Fruit fly (Drosophila melanogaster) whole organism, embryonic: ENCODE measurements around the gene mon2.
A peak's percentile ranks its signal among the peaks of the same experiment; 100 is the strongest.

ENCODE experiments used
- Antp ChIP-seq: fragments of 200-800 bp; sonication (Bioruptor generic); optimal IDR thresholded peaks from 3 replicates; lab custom pipeline; 2016; ENCODE audit warnings: missing biosample characterization, missing genetic modification characterization
- Atf6 ChIP-seq: fragments of 200-800 bp; sonication (Bioruptor generic); IDR thresholded peaks from 2 replicates; pipeline ENCODE4 v1.3.6; 2022; ENCODE audit warnings: missing biosample characterization, missing genetic modification characterization
- CG11093 ChIP-seq: fragments of 200-800 bp; sonication (Bioruptor generic); IDR thresholded peaks from 3 replicates; pipeline ENCODE4 v1.3.6; 2022; ENCODE audit warnings: missing biosample characterization, missing genetic modification characterization
- CG11456 ChIP-seq: fragments of 200-800 bp; sonication (Bioruptor generic); IDR thresholded peaks from 3 replicates; pipeline ENCODE4 v1.3.6; 2022; ENCODE audit warnings: missing biosample characterization, missing genetic modification characterization
- CG16863 ChIP-seq: fragments of 200-800 bp; sonication (Bioruptor generic); optimal IDR thresholded peaks from 3 replicates; lab custom pipeline; 2016; ENCODE audit warnings: missing biosample characterization, missing genetic modification characterization
- CG2678 ChIP-seq: fragments of 200-800 bp; sonication (Bioruptor generic); optimal IDR thresholded peaks from 3 replicates; lab custom pipeline; 2019; ENCODE audit warnings: missing biosample characterization, mild to moderate bottlenecking, missing genetic modification characterization, moderate library complexity
- CG32532 ChIP-seq: fragments of 200-800 bp; sonication (Bioruptor generic); IDR thresholded peaks from 2 replicates; pipeline ENCODE4 v1.3.6; 2022; ENCODE audit warnings: missing biosample characterization, missing genetic modification characterization
- CG33213 ChIP-seq: fragments of 200-800 bp; sonication (Bioruptor generic); optimal IDR thresholded peaks from 3 replicates; lab custom pipeline; 2016; ENCODE audit warnings: missing biosample characterization, missing genetic modification characterization
- CG42726 ChIP-seq: fragments of 200-800 bp; sonication (Bioruptor generic); IDR thresholded peaks from 2 replicates; pipeline ENCODE4 v1.3.6; 2022; ENCODE audit warnings: missing biosample characterization, missing genetic modification characterization; ENCODE audit not compliant: partially characterized antibody
- CG4328 ChIP-seq: fragments of 200-800 bp; sonication (Bioruptor generic); optimal IDR thresholded peaks from 3 replicates; lab custom pipeline; 2017; ENCODE audit warnings: missing biosample characterization, missing genetic modification reagents, missing genetic modification characterization
- CG5953 ChIP-seq: fragments of 200-800 bp; sonication (Bioruptor generic); IDR thresholded peaks from 2 replicates; pipeline ENCODE4 v1.3.6; 2022; ENCODE audit warnings: missing biosample characterization, missing genetic modification characterization
- CG6791 ChIP-seq: fragments of 200-800 bp; sonication (Bioruptor generic); IDR thresholded peaks from 3 replicates; pipeline ENCODE4 v1.3.6; 2022; ENCODE audit warnings: missing biosample characterization, missing genetic modification characterization; ENCODE audit not compliant: partially characterized antibody
- CG7839 ChIP-seq: fragments of 200-800 bp; sonication (Bioruptor generic); optimal IDR thresholded peaks from 3 replicates; lab custom pipeline; 2018; ENCODE audit warnings: missing biosample characterization, mild to moderate bottlenecking, missing genetic modification characterization, moderate library complexity
- CG7987 ChIP-seq: fragments of 200-800 bp; sonication (Bioruptor generic); optimal IDR thresholded peaks from 2 replicates; lab custom pipeline; 2018; ENCODE audit warnings: missing biosample characterization, mild to moderate bottlenecking, missing genetic modification characterization, moderate library complexity
- CG8290 ChIP-seq, 3 experiments: fragments of 200-800 bp; sonication (Bioruptor generic); optimal IDR thresholded peaks; 2 replicates each; lab custom pipeline; 2016 to 2019; ENCODE audit warnings: missing biosample characterization in 3 of 3, missing genetic modification characterization in 3 of 3, mild to moderate bottlenecking in 2 of 3, moderate library complexity in 1 of 3
- CG8388 ChIP-seq: fragments of 200-800 bp; sonication (Bioruptor generic); optimal IDR thresholded peaks from 2 replicates; lab custom pipeline; 2019; ENCODE audit warnings: missing biosample characterization, mild to moderate bottlenecking, missing genetic modification characterization, moderate library complexity
- CG9609 ChIP-seq: fragments of 200-800 bp; sonication (Bioruptor generic); optimal IDR thresholded peaks from 3 replicates; lab custom pipeline; 2016; ENCODE audit warnings: missing biosample characterization, missing genetic modification characterization
- CG9797 ChIP-seq: fragments of 200-800 bp; sonication (Bioruptor generic); optimal IDR thresholded peaks from 3 replicates; lab custom pipeline; 2018; ENCODE audit warnings: missing biosample characterization, mild to moderate bottlenecking, missing genetic modification characterization
- CG9817 ChIP-seq: fragments of 200-800 bp; sonication (Bioruptor generic); optimal IDR thresholded peaks from 2 replicates; lab custom pipeline; 2018; ENCODE audit warnings: missing biosample characterization, mild to moderate bottlenecking, missing genetic modification characterization, moderate library complexity
- CHES-1-like ChIP-seq: fragments of 200-800 bp; sonication (Bioruptor generic); optimal IDR thresholded peaks from 2 replicates; lab custom pipeline; 2016; ENCODE audit warnings: missing biosample characterization, missing genetic modification characterization
- CkIIα-i1 ChIP-seq: fragments of 200-800 bp; sonication (Bioruptor generic); IDR thresholded peaks from 2 replicates; pipeline ENCODE4 v1.3.6; 2022; ENCODE audit warnings: missing biosample characterization, missing genetic modification characterization
- E2f2 ChIP-seq: fragments of 200-800 bp; sonication (Bioruptor generic); IDR thresholded peaks from 2 replicates; pipeline ENCODE4 v1.3.6; 2022; ENCODE audit warnings: missing biosample characterization, missing genetic modification characterization
- Hr39 ChIP-seq: fragments of >200 bp; optimal IDR thresholded peaks from 2 replicates; lab custom pipeline; 2017
- Kr ChIP-seq: fragments of 200-800 bp; sonication (Bioruptor generic); optimal IDR thresholded peaks from 2 replicates; lab custom pipeline; 2017; ENCODE audit warnings: missing biosample characterization, mild to moderate bottlenecking, missing genetic modification characterization
- Lhr ChIP-seq: fragments of 200-800 bp; sonication (Bioruptor generic); optimal IDR thresholded peaks from 3 replicates; lab custom pipeline; 2017; ENCODE audit warnings: mild to moderate bottlenecking, missing biosample characterization, missing genetic modification reagents, missing genetic modification characterization
- Pdp1 ChIP-seq, 2 experiments: fragments of 200-800 bp; sonication (Bioruptor generic); optimal IDR thresholded peaks; 3 replicates each; lab custom pipeline; 2016; ENCODE audit warnings: missing biosample characterization in 2 of 2, missing genetic modification characterization in 2 of 2, mild to moderate bottlenecking in 1 of 2, moderate library complexity in 1 of 2
- Ptx1 ChIP-seq: fragments of 200-800 bp; sonication (Bioruptor generic); IDR thresholded peaks from 2 replicates; pipeline ENCODE4 v1.3.6; 2022; ENCODE audit warnings: missing biosample characterization, missing genetic modification characterization
- Rfx ChIP-seq: fragments of 200-800 bp; sonication (Bioruptor generic); IDR thresholded peaks from 2 replicates; pipeline ENCODE4 v1.3.6; 2022; ENCODE audit warnings: missing biosample characterization, missing genetic modification characterization
- Scr ChIP-seq: fragments of 200-800 bp; sonication (Bioruptor generic); IDR thresholded peaks from 2 replicates; pipeline ENCODE4 v1.3.6; 2022; ENCODE audit warnings: missing biosample characterization, missing genetic modification characterization; ENCODE audit not compliant: partially characterized antibody
- Side ChIP-seq: fragments of 200-800 bp; sonication (Bioruptor generic); optimal IDR thresholded peaks from 2 replicates; lab custom pipeline; 2016; ENCODE audit warnings: missing biosample characterization, missing genetic modification characterization
- Taf1 ChIP-seq: fragments of 200-800 bp; sonication (Bioruptor generic); IDR thresholded peaks from 2 replicates; pipeline ENCODE4 v1.3.6; 2022; ENCODE audit warnings: missing biosample characterization, missing genetic modification characterization
- Trl ChIP-seq, 3 experiments: fragments of >200 bp in 2 of 3; fragments of 200-800 bp in 1 of 3; sonication (Bioruptor generic) in 1 of 3; optimal IDR thresholded peaks; 2 replicates in 1 of 3; 3 replicates in 2 of 3; lab custom pipeline; 2016 to 2017; ENCODE audit warnings: missing biosample characterization in 1 of 3, missing genetic modification characterization in 1 of 3
- ato ChIP-seq: fragments of 200-800 bp; sonication (Bioruptor generic); IDR thresholded peaks from 2 replicates; pipeline ENCODE4 v1.3.6; 2022; ENCODE audit warnings: missing biosample characterization, missing genetic modification characterization; ENCODE audit not compliant: partially characterized antibody
- ci ChIP-seq: fragments of 200-800 bp; sonication (Bioruptor generic); IDR thresholded peaks from 3 replicates; pipeline ENCODE4 v1.3.6; 2022; ENCODE audit warnings: missing biosample characterization, missing genetic modification characterization
- danr ChIP-seq: fragments of 200-800 bp; sonication (Bioruptor generic); IDR thresholded peaks from 2 replicates; pipeline ENCODE4 v1.3.6; 2022; ENCODE audit warnings: missing biosample characterization, missing genetic modification characterization
- dm ChIP-seq: fragments of 200-800 bp; sonication (Bioruptor generic); optimal IDR thresholded peaks from 3 replicates; lab custom pipeline; 2016; ENCODE audit warnings: missing biosample characterization, missing genetic modification characterization
- dpn ChIP-seq, 2 experiments: fragments of 200-800 bp; sonication (Bioruptor generic); optimal IDR thresholded peaks; 3 replicates each; lab custom pipeline; 2016; ENCODE audit warnings: missing biosample characterization in 2 of 2, missing genetic modification characterization in 2 of 2
- dysf ChIP-seq: fragments of 200-800 bp; sonication (Bioruptor generic); IDR thresholded peaks from 3 replicates; pipeline ENCODE4 v1.3.6; 2022; ENCODE audit warnings: missing biosample characterization, missing genetic modification characterization
- nau ChIP-seq: fragments of 200-800 bp; sonication (Bioruptor generic); optimal IDR thresholded peaks from 3 replicates; lab custom pipeline; 2017; ENCODE audit warnings: missing biosample characterization, mild to moderate bottlenecking, missing genetic modification characterization, missing genetic modification reagents
- oc ChIP-seq: fragments of 200-800 bp; sonication (Bioruptor generic); optimal IDR thresholded peaks from 2 replicates; lab custom pipeline; 2018; ENCODE audit warnings: missing biosample characterization, mild to moderate bottlenecking, missing genetic modification characterization, moderate library complexity
- rib ChIP-seq: fragments of 200-800 bp; sonication (Bioruptor generic); IDR thresholded peaks from 2 replicates; pipeline ENCODE4 v1.3.6; 2022; ENCODE audit warnings: missing biosample characterization, missing genetic modification characterization
- schlank ChIP-seq: fragments of 200-800 bp; sonication (Bioruptor generic); optimal IDR thresholded peaks from 2 replicates; lab custom pipeline; 2018; ENCODE audit warnings: missing biosample characterization, mild to moderate bottlenecking, missing genetic modification characterization
- sens ChIP-seq: fragments of 200-800 bp; sonication (Bioruptor generic); peaks from one replicate; lab custom pipeline; 2016; ENCODE audit warnings: missing biosample characterization, missing genetic modification characterization
- shn ChIP-seq: fragments of 200-800 bp; sonication (Bioruptor generic); optimal IDR thresholded peaks from 3 replicates; lab custom pipeline; 2016; ENCODE audit warnings: missing biosample characterization, missing genetic modification characterization
- sr ChIP-seq: fragments of 200-800 bp; sonication (Bioruptor generic); IDR thresholded peaks from 3 replicates; pipeline ENCODE4 v1.3.6; 2022; ENCODE audit warnings: missing biosample characterization, missing genetic modification characterization
- stwl ChIP-seq: fragments of 200-800 bp; sonication (Bioruptor generic); optimal IDR thresholded peaks from 3 replicates; lab custom pipeline; 2018; ENCODE audit warnings: missing biosample characterization, mild to moderate bottlenecking, missing genetic modification characterization, moderate library complexity
- tin ChIP-seq: fragments of 200-800 bp; sonication (Bioruptor generic); optimal IDR thresholded peaks from 3 replicates; lab custom pipeline; 2016; ENCODE audit warnings: missing biosample characterization, missing genetic modification characterization
- vvl ChIP-seq: fragments of 200-800 bp; sonication (Bioruptor generic); IDR thresholded peaks from 2 replicates; pipeline ENCODE4 v1.3.6; 2022; ENCODE audit warnings: missing biosample characterization, missing genetic modification characterization
- z ChIP-seq: fragments of 200-800 bp; sonication (Bioruptor generic); IDR thresholded peaks from 3 replicates; pipeline ENCODE4 v1.3.6; 2022; ENCODE audit warnings: missing biosample characterization, missing genetic modification characterization

Gene mon2

dm6 chr2L:8099615-8100375, 24.0 kb downstream of the mon2 start (continued):
- TF ChIP-seq sr (GFP tag; lab: Robert Waterston, UW) (peak; percentile 87), CkIIα-i1 (no peak), Hr39 (lab: Kevin White, UChicago) (peak; percentile 42), dysf (GFP tag; lab: Robert Waterston, UW) (no peak), Ptx1 (GFP tag; lab: Robert Waterston, UW) (peak; percentile 32; the same call in 1 of the 2 replicates), Rfx (GFP tag; lab: Robert Waterston, UW) (0 out of 2 replicates have a peak, but pooled peaks have one; percentile 11), CG11093 (GFP tag; lab: Robert Waterston, UW) (no peak), Kr (peak; percentile 20), CG16863 (GFP tag; lab: Kevin White, UChicago) (no peak), Lhr (GFP tag; lab: Kevin White, UChicago) (no peak), CG9797 (GFP tag; lab: Kevin White, UChicago) (no peak), CG33213 (GFP tag; lab: Kevin White, UChicago) (no peak), schlank (tag; lab: Kevin White, UChicago) (no peak), CG2678 (tag; lab: Kevin White, UChicago) (no peak), CG7839 (tag; lab: Kevin White, UChicago) (no peak), Side (GFP tag; lab: Kevin White, UChicago) (no peak), CG11456 (GFP tag; lab: Robert Waterston, UW) (0 out of 3 replicates have a peak, but pooled peaks have one; percentile 70), ato (GFP tag; lab: Robert Waterston, UW) (no peak), sens (GFP tag; lab: Kevin White, UChicago) (peak; percentile 79), nau (peak; percentile 64), shn (GFP tag; lab: Kevin White, UChicago) (no peak), z (no peak), vvl (GFP tag; lab: Robert Waterston, UW) (no peak), CG9817 (tag; lab: Kevin White, UChicago) (no peak), CG4328 (GFP tag; lab: Kevin White, UChicago) (no peak), E2f2 (GFP tag; lab: Robert Waterston, UW) (no peak), Pdp1 (GFP tag; optimal IDR thresholded peaks at IDR 0.05; lab: Kevin White, UChicago) (peak in 1 of 2 experiments; percentile 53), stwl (tag; lab: Kevin White, UChicago) (peak; percentile 16), Trl (optimal IDR thresholded peaks at IDR 0.05; lab: Kevin White, UChicago) (peak in 1 of 2 experiments; percentile 26), Trl (GFP tag; optimal IDR thresholded peaks at IDR 0.05; lab: Kevin White, UChicago) (no peak), CG5953 (GFP tag; lab: Robert Waterston, UW) (no peak), dpn (GFP tag; optimal IDR thresholded peaks at IDR 0.05; lab: Kevin White, UChicago) (no peak), Atf6 (GFP tag; lab: Robert Waterston, UW) (no peak), CG42726 (GFP tag; lab: Robert Waterston, UW) (0 out of 2 replicates have a peak, but pooled peaks have one; percentile 31), tin (GFP tag; lab: Kevin White, UChicago) (no peak), rib (GFP tag; lab: Robert Waterston, UW) (peak; percentile 18; the same call in 1 of the 2 replicates), CG6791 (GFP tag; lab: Robert Waterston, UW) (0 out of 3 replicates have a peak, but pooled peaks have one; percentile 48), Antp (GFP tag; lab: Kevin White, UChicago) (no peak), oc (tag; lab: Kevin White, UChicago) (no peak), Scr (GFP tag; lab: Robert Waterston, UW) (0 out of 2 replicates have a peak, but pooled peaks have one; percentile 14), dm (GFP tag; lab: Kevin White, UChicago) (no peak), ci (0 out of 3 replicates have a peak, but pooled peaks have one; percentile 10), CG32532 (GFP tag; lab: Robert Waterston, UW) (no peak), CG9609 (GFP tag; lab: Kevin White, UChicago) (no peak), danr (GFP tag; lab: Robert Waterston, UW) (no peak), CG8388 (GFP tag; lab: Kevin White, UChicago) (no peak), CG8290 (GFP tag; optimal IDR thresholded peaks at IDR 0.05; lab: Kevin White, UChicago) (no peak), CG8290 (tag; optimal IDR thresholded peaks at IDR 0.05; lab: Kevin White, UChicago) (peak in 1 of 2 experiments; percentile 55), CHES-1-like (GFP tag; lab: Kevin White, UChicago) (no peak), CG7987 (peak; percentile 7), Taf1 (GFP tag; lab: Robert Waterston, UW) (no peak)
